Worm (Caenorhabditis elegans) whole organism, L2 larva: ENCODE data around the gene F47B8.2.
"Not testable (repeated sequence)": the region's sequence is repeated elsewhere in the genome, so short reads cannot be mapped to it uniquely, and the experiment has no call there.

Source experiments
- C34F6.9 ChIP-seq: fragments of 150-350 bp; optimal IDR thresholded peaks from 2 replicates; lab custom pipeline; 2014; ENCODE audit warnings: missing biosample characterization, missing genetic modification characterization
- R02D3.7 ChIP-seq: fragments of 150-350 bp; optimal IDR thresholded peaks from 2 replicates; lab custom pipeline; 2014; ENCODE audit warnings: missing biosample characterization, missing genetic modification characterization
- Y55F3AM.14 ChIP-seq: fragments of 200-800 bp; sonication (Bioruptor generic); optimal IDR thresholded peaks from 2 replicates; lab custom pipeline; 2018; ENCODE audit warnings: mild to moderate bottlenecking, missing genetic modification characterization, missing compliant biosample characterization
- ZK546.5 ChIP-seq: sonication (generic microtip); optimal IDR thresholded peaks from 2 replicates; lab custom pipeline; 2017; ENCODE audit warnings: missing biosample characterization, missing genetic modification characterization
- alr-1 ChIP-seq: fragments of 150-350 bp; optimal IDR thresholded peaks from 2 replicates; lab custom pipeline; 2014; ENCODE audit warnings: missing biosample characterization, missing genetic modification characterization
- aly-2 ChIP-seq: fragments of 150-350 bp; optimal IDR thresholded peaks from 2 replicates; lab custom pipeline; 2014; ENCODE audit warnings: missing biosample characterization, missing genetic modification characterization
- ama-1 ChIP-seq: fragments of 150-350 bp; optimal IDR thresholded peaks from 2 replicates; lab custom pipeline; 2018; ENCODE audit warnings: inconsistent platforms
- blmp-1 ChIP-seq: sonication (generic microtip); optimal IDR thresholded peaks from 2 replicates; lab custom pipeline; 2017; ENCODE audit warnings: missing genetic modification characterization, mild to moderate bottlenecking, missing compliant biosample characterization, antibody characterized with exemption, moderate library complexity; ENCODE audit not compliant: insufficient read depth
- ceh-82 ChIP-seq: fragments of 150-350 bp; optimal IDR thresholded peaks from 2 replicates; lab custom pipeline; 2014; ENCODE audit warnings: missing biosample characterization, missing genetic modification characterization
- crh-2 ChIP-seq: sonication (generic microtip); optimal IDR thresholded peaks from 2 replicates; lab custom pipeline; 2017; ENCODE audit warnings: missing biosample characterization, missing genetic modification characterization
- dmd-4 ChIP-seq: sonication (generic microtip); optimal IDR thresholded peaks from 2 replicates; lab custom pipeline; 2017; ENCODE audit warnings: missing biosample characterization, missing genetic modification characterization
- elt-1 ChIP-seq: fragments of 150-350 bp; optimal IDR thresholded peaks from 2 replicates; lab custom pipeline; 2014; ENCODE audit warnings: missing biosample characterization, missing genetic modification characterization
- elt-3 ChIP-seq: sonication (generic microtip); optimal IDR thresholded peaks from 2 replicates; lab custom pipeline; 2017; ENCODE audit warnings: missing biosample characterization, missing genetic modification characterization
- fos-1 ChIP-seq: fragments of 150-350 bp; optimal IDR thresholded peaks from 2 replicates; lab custom pipeline; 2014; ENCODE audit warnings: missing biosample characterization, missing genetic modification characterization
- lin-13 ChIP-seq: fragments of 150-350 bp; optimal IDR thresholded peaks from 2 replicates; lab custom pipeline; 2014; ENCODE audit warnings: missing biosample characterization, missing genetic modification reagents, missing genetic modification characterization
- lsy-2 ChIP-seq, 2 experiments: fragments of 150-350 bp in 1 of 2; sonication (generic microtip) in 1 of 2; optimal IDR thresholded peaks; 2 replicates each; lab custom pipeline; 2014 to 2017; ENCODE audit warnings: missing biosample characterization in 2 of 2, missing genetic modification characterization in 2 of 2
- mdl-1 ChIP-seq, 2 experiments: fragments of 150-350 bp in 1 of 2; sonication (generic microtip) in 1 of 2; optimal IDR thresholded peaks; 2 replicates each; lab custom pipeline; 2017; ENCODE audit warnings: missing biosample characterization in 2 of 2, missing genetic modification characterization in 2 of 2
- nhr-10 ChIP-seq: sonication (generic microtip); optimal IDR thresholded peaks from 2 replicates; lab custom pipeline; 2017; ENCODE audit warnings: missing biosample characterization, missing genetic modification characterization
- nhr-11 ChIP-seq: fragments of 150-350 bp; optimal IDR thresholded peaks from 2 replicates; lab custom pipeline; 2014; ENCODE audit warnings: missing biosample characterization, missing genetic modification characterization
- nhr-12 ChIP-seq: fragments of 150-350 bp; optimal IDR thresholded peaks from 2 replicates; lab custom pipeline; 2014; ENCODE audit warnings: missing biosample characterization, missing genetic modification characterization
- nhr-129 ChIP-seq: fragments of 150-350 bp; optimal IDR thresholded peaks from 2 replicates; lab custom pipeline; 2014; ENCODE audit warnings: missing biosample characterization, missing genetic modification characterization
- nhr-21 ChIP-seq: fragments of 150-350 bp; optimal IDR thresholded peaks from 2 replicates; lab custom pipeline; 2014; ENCODE audit warnings: missing biosample characterization, missing genetic modification characterization
- nhr-23 ChIP-seq: fragments of 150-350 bp; optimal IDR thresholded peaks from 2 replicates; lab custom pipeline; 2014; ENCODE audit warnings: missing biosample characterization, missing genetic modification reagents, missing genetic modification characterization
- nhr-237 ChIP-seq: fragments of 150-350 bp; optimal IDR thresholded peaks from 2 replicates; lab custom pipeline; 2014; ENCODE audit warnings: missing biosample characterization, missing genetic modification characterization
- nhr-6 ChIP-seq: fragments of 150-350 bp; optimal IDR thresholded peaks from 2 replicates; lab custom pipeline; 2014; ENCODE audit warnings: missing biosample characterization, missing genetic modification characterization
- nhr-77 ChIP-seq: fragments of 150-350 bp; optimal IDR thresholded peaks from 2 replicates; lab custom pipeline; 2014; ENCODE audit warnings: missing biosample characterization, missing genetic modification characterization
- skn-1 ChIP-seq: sonication (generic microtip); optimal IDR thresholded peaks from 2 replicates; lab custom pipeline; 2017; ENCODE audit warnings: missing biosample characterization, missing genetic modification characterization
- sma-3 ChIP-seq: sonication (generic microtip); optimal IDR thresholded peaks from 2 replicates; lab custom pipeline; 2016; ENCODE audit warnings: missing genetic modification reagents, missing genetic modification characterization, missing compliant biosample characterization
- sma-9 ChIP-seq, 2 experiments: fragments of 150-350 bp in 1 of 2; sonication (generic microtip) in 1 of 2; optimal IDR thresholded peaks; 2 replicates each; lab custom pipeline; 2014 to 2016; ENCODE audit warnings: missing genetic modification characterization in 2 of 2, mild to moderate bottlenecking in 1 of 2, missing biosample characterization in 1 of 2, missing compliant biosample characterization in 1 of 2, missing genetic modification reagents in 1 of 2, moderate library complexity in 1 of 2
- snpc-4 ChIP-seq: fragments of 150-350 bp; optimal IDR thresholded peaks from 2 replicates; lab custom pipeline; 2014; ENCODE audit warnings: missing biosample characterization, missing genetic modification characterization
- unc-55 ChIP-seq: fragments of 150-350 bp; sonication (generic microtip); optimal IDR thresholded peaks from 3 replicates; lab custom pipeline; 2014; ENCODE audit warnings: missing biosample characterization, missing genetic modification reagents, missing genetic modification characterization
- zag-1 ChIP-seq: fragments of 150-350 bp; optimal IDR thresholded peaks from 2 replicates; lab custom pipeline; 2014; ENCODE audit warnings: missing biosample characterization, missing genetic modification characterization
- ztf-1 ChIP-seq: fragments of 200-800 bp; sonication (Bioruptor generic); conservative IDR thresholded peaks from 2 replicates; pipeline ENCODE4 v1.3.6; 2022; ENCODE audit warnings: missing genetic modification characterization, missing compliant biosample characterization

Gene F47B8.2

ce11 chrV:14308164-14308563 lies 8.3 kb downstream of the F47B8.2 start, which contains the start of gene spig-5:
Gene spig-5 (plus strand): TSS chrV:14308464.
- not testable (repeated sequence) for TF ChIP-seq snpc-4 (tag; lab: Kevin White, UChicago); C34F6.9; sma-9 (GFP tag; optimal IDR thresholded peaks at IDR 0.05; lab: Kevin White, UChicago); sma-9 (tag; optimal IDR thresholded peaks at IDR 0.05; lab: Kevin White, UChicago)

ce11 chrV:14306771-14307170 lies 9.7 kb downstream of the F47B8.2 start, which contains the start of gene spig-4:
Gene spig-4 (minus strand): TSS chrV:14306871.
- not testable (repeated sequence) for TF ChIP-seq ceh-82 (tag; lab: Kevin White, UChicago); nhr-23 (tag; lab: Kevin White, UChicago); sma-9 (GFP tag; optimal IDR thresholded peaks at IDR 0.05; lab: Kevin White, UChicago); sma-9 (tag; optimal IDR thresholded peaks at IDR 0.05; lab: Kevin White, UChicago)
- TF ChIP-seq, all 48 proteins: peak for 0; not testable (repeated sequence) for 48

- TF ChIP-seq blmp-1 (tag; lab: Kevin White, UChicago): no peak
- peak; percentile 52 for TF ChIP-seq fos-1 (tag; lab: Kevin White, UChicago)
These were observed 15.3 kb downstream of the F47B8.2 start, which contains the start of gene F14D7.6 for ce11 chrV:14301076-14301475. Gene F14D7.6 (plus strand): TSS chrV:14301413.

ce11 chrV:14299569-14300064 lies 16.8 kb downstream of the F47B8.2 start, which contains the start of the genes spig-3 and F14D7.12:
Gene spig-3 (minus strand): TSS chrV:14299669.
Gene F14D7.12 (plus strand): TSS chrV:14300014.
- TF ChIP-seq ama-1 (no peak), nhr-23 (tag; lab: Kevin White, UChicago) (no peak), zag-1 (tag; lab: Kevin White, UChicago) (no peak), aly-2 (tag; lab: Kevin White, UChicago) (no peak), nhr-129 (tag; lab: Kevin White, UChicago) (no peak), nhr-12 (tag; lab: Kevin White, UChicago) (no peak)

- no peak for TF ChIP-seq ZK546.5 (tag; lab: Kevin White, UChicago)
- TF ChIP-seq unc-55: no peak
- TF ChIP-seq elt-3 (tag; lab: Kevin White, UChicago): no peak
- no peak for TF ChIP-seq sma-3 (GFP tag; lab: Kevin White, UChicago)
- no peak for TF ChIP-seq zag-1 (tag; lab: Kevin White, UChicago)
- no peak for TF ChIP-seq nhr-21 (tag; lab: Kevin White, UChicago)
- TF ChIP-seq elt-1 (tag; lab: Kevin White, UChicago): no peak
- TF ChIP-seq nhr-12 (tag; lab: Kevin White, UChicago): no peak
- no peak for TF ChIP-seq crh-2 (tag; lab: Kevin White, UChicago)
- TF ChIP-seq R02D3.7 (tag; lab: Kevin White, UChicago): no peak
- no peak for TF ChIP-seq nhr-6
- no peak for TF ChIP-seq dmd-4
- TF ChIP-seq aly-2 (tag; lab: Kevin White, UChicago): no peak
- no peak for TF ChIP-seq nhr-11 (tag; lab: Kevin White, UChicago)
- TF ChIP-seq nhr-77 (tag; lab: Kevin White, UChicago): no peak
- TF ChIP-seq lsy-2 (tag; optimal IDR thresholded peaks at IDR 0.05; lab: Kevin White, UChicago): no peak
These were observed 19.9 kb downstream of the F47B8.2 start, which contains the start of gene F14D7.3 for ce11 chrV:14296499-14296898. Gene F14D7.3 (plus strand): TSS chrV:14296799.

- TF ChIP-seq mdl-1 (tag; optimal IDR thresholded peaks at IDR 0.05; lab: Kevin White, UChicago): no peak
- TF ChIP-seq aly-2 (tag; lab: Kevin White, UChicago): no peak
- no peak for TF ChIP-seq nhr-129 (tag; lab: Kevin White, UChicago)
- no peak for TF ChIP-seq ceh-82 (tag; lab: Kevin White, UChicago)
- no peak for TF ChIP-seq lin-13
- TF ChIP-seq nhr-77 (tag; lab: Kevin White, UChicago): no peak
- no peak for TF ChIP-seq nhr-6
- no peak for TF ChIP-seq nhr-10
- no peak for TF ChIP-seq nhr-21 (tag; lab: Kevin White, UChicago)
- no peak for TF ChIP-seq alr-1 (tag; lab: Kevin White, UChicago)
- TF ChIP-seq sma-9 (GFP tag; optimal IDR thresholded peaks at IDR 0.05; lab: Kevin White, UChicago): no peak
- TF ChIP-seq sma-9 (tag; optimal IDR thresholded peaks at IDR 0.05; lab: Kevin White, UChicago): no peak
- TF ChIP-seq elt-3 (tag; lab: Kevin White, UChicago): no peak
- TF ChIP-seq unc-55: no peak
- TF ChIP-seq nhr-237 (tag; lab: Kevin White, UChicago): no peak
- TF ChIP-seq ztf-1 (GFP tag; lab: Robert Waterston, UW): no peak
- no peak for TF ChIP-seq C34F6.9
- no peak for TF ChIP-seq skn-1 (tag; lab: Kevin White, UChicago)
- no peak for TF ChIP-seq ZK546.5 (tag; lab: Kevin White, UChicago)
- no peak for TF ChIP-seq Y55F3AM.14 (GFP tag; lab: Kevin White, UChicago)
These were observed 22.0 kb downstream of the F47B8.2 start, which contains the start of gene F14D7.9 for ce11 chrV:14294396-14294795. Gene F14D7.9 (plus strand): TSS chrV:14294696.
